Worm (Caenorhabditis elegans): Measurements from ENCODE around the gene idpp-12.

Gene idpp-12

DNA sequence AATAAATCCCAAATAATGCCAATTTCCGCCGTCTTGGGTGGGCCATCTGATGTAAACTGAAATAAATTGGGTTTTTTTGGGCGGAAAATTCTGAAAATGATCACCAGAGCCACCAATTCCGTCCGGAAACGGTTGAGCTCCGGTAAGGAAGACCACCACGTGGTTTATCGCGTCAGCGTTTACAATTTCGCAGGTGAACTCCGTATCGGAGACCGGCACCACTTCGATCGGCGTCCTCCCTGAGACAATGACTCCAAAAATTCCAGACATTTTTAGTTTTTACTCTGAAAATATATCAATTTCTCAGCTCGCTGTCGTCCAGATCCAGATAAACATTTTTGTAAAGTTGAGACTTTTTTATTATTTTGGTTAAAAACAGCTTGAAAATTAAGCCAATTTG lies 32.8 kb downstream of the idpp-12 start, which contains the start of gene F42A6.6:
Gene F42A6.6 (minus strand): TSS at position 289 of the 400 bp plus-strand sequence.
- peak; percentile 85 for TF ChIP-seq athp-1 (tag; optimal IDR thresholded peaks at IDR 0.05)
- peak; percentile 41 for TF ChIP-seq mel-28 (tag; optimal IDR thresholded peaks at IDR 0.05; ENCODE audit: borderline replicate concordance)
- peak; percentile 61 for TF ChIP-seq dpff-1 (tag; optimal IDR thresholded peaks at IDR 0.05)
- TF ChIP-seq Y67H2A.10 (GFP tag; conservative IDR thresholded peaks at IDR 0.05), result no peak
- peak; percentile 87 for TF ChIP-seq repo-1 (tag; optimal IDR thresholded peaks at IDR 0.05)
- TF ChIP-seq ccch-3 (GFP tag; optimal IDR thresholded peaks at IDR 0.05), result no peak
- TF ChIP-seq ztf-22 (GFP tag; optimal IDR thresholded peaks at IDR 0.05), result peak; percentile 23
- TF ChIP-seq zfh-2 (GFP tag; conservative IDR thresholded peaks at IDR 0.05), result no peak
- TF ChIP-seq attf-3 (GFP tag; conservative IDR thresholded peaks at IDR 0.05), result peak; percentile 42; the same call in 1 of the 2 replicates
- TF ChIP-seq dox-1 (GFP tag; IDR thresholded peaks at IDR 0.05), result no peak
- peak; percentile 22 for TF ChIP-seq ets-4 (GFP tag; optimal IDR thresholded peaks at IDR 0.05)
- no peak; the same call in 1 of the 2 replicates for TF ChIP-seq nfya-2 (GFP tag; IDR thresholded peaks at IDR 0.05)
- TF ChIP-seq xnd-1 (tag; optimal IDR thresholded peaks at IDR 0.05), result peak; percentile 32
- no peak for TF ChIP-seq egrh-3 (GFP tag; IDR thresholded peaks at IDR 0.05)
- peak; percentile 92 for TF ChIP-seq Y79H2A.3 (GFP tag; conservative IDR thresholded peaks at IDR 0.05)
- TF ChIP-seq let-607 (tag; optimal IDR thresholded peaks at IDR 0.05), result peak; percentile 29 to 48
- TF ChIP-seq ztf-3 (GFP tag; optimal IDR thresholded peaks at IDR 0.05), result no peak
- TF ChIP-seq madf-8 (GFP tag; conservative IDR thresholded peaks at IDR 0.05), result peak; percentile 41; the same call in 1 of the 2 replicates
- TF ChIP-seq mxl-1 (tag; optimal IDR thresholded peaks at IDR 0.05), result no peak
- TF ChIP-seq lin-40 (tag; optimal IDR thresholded peaks at IDR 0.05), result peak; percentile 4
- peak; percentile 46; the same call in 1 of the 2 replicates for TF ChIP-seq let-526 (GFP tag; IDR thresholded peaks at IDR 0.05)
- no peak for TF ChIP-seq aptf-2 (GFP tag; conservative IDR thresholded peaks at IDR 0.05)
- TF ChIP-seq ceh-27 (GFP tag; optimal IDR thresholded peaks at IDR 0.05), result peak; percentile 11
- peak; percentile 31 for TF ChIP-seq B0261.1 (tag; optimal IDR thresholded peaks at IDR 0.05)
- TF ChIP-seq mes-4 (tag; optimal IDR thresholded peaks at IDR 0.05), result peak; percentile 26
- 0 out of 2 replicates have a peak, but pooled peaks have one; percentile 79 for TF ChIP-seq nhr-120 (GFP tag; IDR thresholded peaks at IDR 0.05)
- peak; percentile 95 for TF ChIP-seq B0336.3 (GFP tag; IDR thresholded peaks at IDR 0.05)
- no peak for TF ChIP-seq lsy-27 (tag; optimal IDR thresholded peaks at IDR 0.05; ENCODE audit: borderline replicate concordance, insufficient read depth)
- TF ChIP-seq nhr-179 (tag; optimal IDR thresholded peaks at IDR 0.05), result peak; percentile 14
- peak; percentile 43 for TF ChIP-seq lsl-1 (GFP tag; optimal IDR thresholded peaks at IDR 0.05)
- TF ChIP-seq bed-1 (GFP tag; IDR thresholded peaks at IDR 0.05), result no peak
- TF ChIP-seq lin-54 (GFP tag; optimal IDR thresholded peaks at IDR 0.05), result peak; percentile 67
- TF ChIP-seq madf-3 (GFP tag; IDR thresholded peaks at IDR 0.05), result peak; percentile 84
- peak; percentile 78 for TF ChIP-seq nhr-27 (tag; optimal IDR thresholded peaks at IDR 0.05)
- TF ChIP-seq tbx-9 (tag; optimal IDR thresholded peaks at IDR 0.05; ENCODE audit: borderline replicate concordance), result peak; percentile 15
- peak; percentile 75 for TF ChIP-seq rcor-1 (GFP tag; IDR thresholded peaks at IDR 0.05)
- peak; percentile 67 for TF ChIP-seq mcd-1 (GFP tag; IDR thresholded peaks at IDR 0.05)
- TF ChIP-seq ama-1 (optimal IDR thresholded peaks at IDR 0.05), result no peak
- peak; percentile 16 to 77 for TF ChIP-seq ama-1 (GFP tag; optimal IDR thresholded peaks at IDR 0.05)
- TF ChIP-seq Y56A3A.18 (GFP tag; IDR thresholded peaks at IDR 0.05), result peak; percentile 83; the same call in 1 of the 2 replicates
- peak; percentile 58 for TF ChIP-seq tbp1 (GFP tag; optimal IDR thresholded peaks at IDR 0.05)
- TF ChIP-seq aptf-3 (GFP tag; IDR thresholded peaks at IDR 0.05), result peak; percentile 92
- 0 out of 2 replicates have a peak, but pooled peaks have one; percentile 42 for TF ChIP-seq ztf-28 (GFP tag; IDR thresholded peaks at IDR 0.05)
- peak; percentile 62 for TF ChIP-seq zim-3 (tag; optimal IDR thresholded peaks at IDR 0.05)
- TF ChIP-seq fkh-3 (tag; optimal IDR thresholded peaks at IDR 0.05), result peak; percentile 87
- peak; percentile 82 for TF ChIP-seq cebp-2 (GFP tag; IDR thresholded peaks at IDR 0.05)
- TF ChIP-seq die-1 (tag; optimal IDR thresholded peaks at IDR 0.05), result peak; percentile 77
- TF ChIP-seq ztf-26 (tag; optimal IDR thresholded peaks at IDR 0.05), result peak; percentile 25
- no peak for TF ChIP-seq nfya-1 (tag; optimal IDR thresholded peaks at IDR 0.05; ENCODE audit: borderline replicate concordance, insufficient read depth)
